Worm (Caenorhabditis elegans): ENCODE measurements around the gene C42D8.9.

ce11 chrX:5071025-5071424 is 35.8 kb downstream of the C42D8.9 start:
- TF ChIP-seq zag-1 (tag; optimal IDR thresholded peaks at IDR 0.05) (no peak), unc-39 (tag; optimal IDR thresholded peaks at IDR 0.05) (no peak), fkh-10 (GFP tag; optimal IDR thresholded peaks at IDR 0.05) (no peak), nhr-237 (tag; optimal IDR thresholded peaks at IDR 0.05) (no peak), lin-15B (tag; optimal IDR thresholded peaks at IDR 0.05) (no peak), ztf-11 (tag; optimal IDR thresholded peaks at IDR 0.05) (no peak), nhr-76 (tag; optimal IDR thresholded peaks at IDR 0.05) (no peak), lin-13 (GFP tag; optimal IDR thresholded peaks at IDR 0.05) (no peak), aly-2 (tag; optimal IDR thresholded peaks at IDR 0.05) (no peak), skn-1 (tag; optimal IDR thresholded peaks at IDR 0.05) (no peak), nhr-11 (tag; optimal IDR thresholded peaks at IDR 0.05) (no peak), unc-62 (GFP tag; optimal IDR thresholded peaks at IDR 0.05 in 1 of 2) (no peak), unc-62 (tag; optimal IDR thresholded peaks at IDR 0.05) (no peak)
